Fruit fly (Drosophila melanogaster): ENCODE measurements around the gene CG14864.

Gene CG14864

DNA sequence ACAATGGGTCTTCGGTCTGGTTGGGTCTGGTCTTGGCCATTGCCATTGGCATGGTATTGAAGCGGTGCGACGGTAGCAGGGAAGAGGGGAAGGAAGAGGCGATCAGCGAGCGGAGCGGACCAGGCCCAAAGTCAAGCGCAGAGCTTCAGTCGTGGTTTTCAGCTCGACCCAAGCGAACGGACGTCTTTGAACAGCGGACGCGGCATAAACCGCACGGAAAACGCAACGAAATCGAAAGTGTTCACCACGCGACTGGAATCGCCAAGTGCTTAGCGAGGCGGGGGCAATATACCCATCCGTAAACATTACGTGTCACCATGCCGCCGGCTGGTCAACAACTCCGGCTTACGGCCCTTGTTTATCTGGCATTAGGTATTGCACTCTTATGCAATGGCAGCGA is 48.0 kb upstream of the CG14864 start, which contains the start of gene CG14866 (continued):
- TF ChIP-seq CG14860 (GFP tag; IDR thresholded peaks at IDR 0.05; ENCODE audit: partially characterized antibody) = no peak
- TF ChIP-seq CG32532 (GFP tag; IDR thresholded peaks at IDR 0.05) = 0 out of 2 replicates have a peak, but pooled peaks have one; percentile 12
- no peak for TF ChIP-seq peb (GFP tag; IDR thresholded peaks at IDR 0.05)
- no peak for TF ChIP-seq CG9727 (GFP tag; optimal IDR thresholded peaks at IDR 0.05)
- TF ChIP-seq CG10462 (GFP tag; optimal IDR thresholded peaks at IDR 0.05) = no peak
- peak; percentile 95 for TF ChIP-seq CG8359 (GFP tag; optimal IDR thresholded peaks at IDR 0.05; ENCODE audit: borderline replicate concordance)
- 0 out of 2 replicates have a peak, but pooled peaks have one; percentile 25 for TF ChIP-seq CG4360 (GFP tag; IDR thresholded peaks at IDR 0.05)
- no peak for TF ChIP-seq chinmo (GFP tag; IDR thresholded peaks at IDR 0.05; ENCODE audit: partially characterized antibody)
- no peak for TF ChIP-seq ac (GFP tag; optimal IDR thresholded peaks at IDR 0.05)
- 0 out of 3 replicates have a peak, but pooled peaks have one; percentile 15 for TF ChIP-seq ci (GFP tag; IDR thresholded peaks at IDR 0.05)
- TF ChIP-seq bigmax (GFP tag; optimal IDR thresholded peaks at IDR 0.05) = no peak
- no peak for TF ChIP-seq CG11093 (GFP tag; IDR thresholded peaks at IDR 0.05)
- TF ChIP-seq gsb-n (tag; optimal IDR thresholded peaks at IDR 0.05) = no peak
- TF ChIP-seq CG17612 (GFP tag; IDR thresholded peaks at IDR 0.05) = no peak
- TF ChIP-seq stc (GFP tag; IDR thresholded peaks at IDR 0.05) = 0 out of 2 replicates have a peak, but pooled peaks have one; percentile 6
- no peak for TF ChIP-seq Adf1 (GFP tag; IDR thresholded peaks at IDR 0.05)
- no peak for TF ChIP-seq Hand (GFP tag; optimal IDR thresholded peaks at IDR 0.05)
- no peak for TF ChIP-seq gem (tag; optimal IDR thresholded peaks at IDR 0.05)
- no peak for TF ChIP-seq dimm (GFP tag; IDR thresholded peaks at IDR 0.05)
- TF ChIP-seq dmrt11E (tag; optimal IDR thresholded peaks at IDR 0.05) = no peak
- TF ChIP-seq CTCF (GFP tag; optimal IDR thresholded peaks at IDR 0.05) = no peak
- peak; percentile 85 for TF ChIP-seq Blimp-1 (GFP tag; optimal IDR thresholded peaks at IDR 0.05)
- TF ChIP-seq nom (GFP tag; optimal IDR thresholded peaks at IDR 0.05) = no peak
- TF ChIP-seq CG16863 (GFP tag; optimal IDR thresholded peaks at IDR 0.05) = no peak
- TF ChIP-seq CG17912 (GFP tag; optimal IDR thresholded peaks at IDR 0.05) = no peak
- 0 out of 2 replicates have a peak, but pooled peaks have one; percentile 2 for TF ChIP-seq Drgx (GFP tag; IDR thresholded peaks at IDR 0.05)
- TF ChIP-seq CG12744 (GFP tag; optimal IDR thresholded peaks at IDR 0.05) = no peak
- TF ChIP-seq klu (GFP tag; IDR thresholded peaks at IDR 0.05) = no peak
- TF ChIP-seq vvl (GFP tag; IDR thresholded peaks at IDR 0.05) = 0 out of 2 replicates have a peak, but pooled peaks have one; percentile 13
- TF ChIP-seq Ptx1 (GFP tag; IDR thresholded peaks at IDR 0.05) = no peak
- no peak for TF ChIP-seq maf-S (GFP tag; optimal IDR thresholded peaks at IDR 0.05)
- no peak for TF ChIP-seq zf30C (GFP tag; optimal IDR thresholded peaks at IDR 0.05)
- TF ChIP-seq CG12104 (GFP tag; optimal IDR thresholded peaks at IDR 0.05) = no peak
- no peak for TF ChIP-seq mld (GFP tag; IDR thresholded peaks at IDR 0.05; ENCODE audit: partially characterized antibody)
- no peak for TF ChIP-seq CG10209 (GFP tag; optimal IDR thresholded peaks at IDR 0.05)
- no peak for TF ChIP-seq CG11398 (GFP tag; optimal IDR thresholded peaks at IDR 0.05)
- TF ChIP-seq CG17359 (tag; optimal IDR thresholded peaks at IDR 0.05) = no peak
- no peak for TF ChIP-seq CG2889 (GFP tag; IDR thresholded peaks at IDR 0.05)
- TF ChIP-seq Pdp1 (GFP tag; optimal IDR thresholded peaks at IDR 0.05) = peak in 1 of 2 experiments; percentile 15
- peak; percentile 12; the same call in 1 of the 2 replicates for TF ChIP-seq MBD-R2 (GFP tag; IDR thresholded peaks at IDR 0.05)
- TF ChIP-seq CkIIα-i1 (GFP tag; IDR thresholded peaks at IDR 0.05) = no peak
- TF ChIP-seq Nf-YA (GFP tag; IDR thresholded peaks at IDR 0.05) = 0 out of 2 replicates have a peak, but pooled peaks have one; percentile 7
- no peak for TF ChIP-seq zfh2 (GFP tag; optimal IDR thresholded peaks at IDR 0.05)
- TF ChIP-seq D (optimal IDR thresholded peaks at IDR 0.05) = no peak
- no peak for TF ChIP-seq D (GFP tag; optimal IDR thresholded peaks at IDR 0.05)
- no peak for TF ChIP-seq CG13296 (GFP tag; optimal IDR thresholded peaks at IDR 0.05)
- TF ChIP-seq ewg (GFP tag; optimal IDR thresholded peaks at IDR 0.05) = no peak
- no peak for TF ChIP-seq chm (GFP tag; IDR thresholded peaks at IDR 0.05)
- no peak for TF ChIP-seq Sry-β (GFP tag; optimal IDR thresholded peaks at IDR 0.05)
- no peak for TF ChIP-seq corto (GFP tag; optimal IDR thresholded peaks at IDR 0.05)
- TF ChIP-seq Dip3 (GFP tag; optimal IDR thresholded peaks at IDR 0.05) = no peak
- no peak for TF ChIP-seq D19A (tag; optimal IDR thresholded peaks at IDR 0.05)

All from whole organism, embryonic.